Fruit fly (Drosophila melanogaster) whole organism, prepupa: ENCODE data around the gene gskt.

Source experiments
- CG32006 ChIP-seq: fragments of 200-800 bp; sonication (Bioruptor generic); optimal IDR thresholded peaks from 3 replicates; lab custom pipeline; 2017; ENCODE audit warnings: missing biosample characterization, mild to moderate bottlenecking, missing genetic modification characterization
- CG6276 ChIP-seq: fragments of 200-800 bp; sonication (Bioruptor generic); optimal IDR thresholded peaks from 2 replicates; lab custom pipeline; 2017; ENCODE audit warnings: missing biosample characterization, mild to moderate bottlenecking, missing genetic modification characterization
- CG6792 ChIP-seq: fragments of 200-800 bp; sonication (Bioruptor generic); optimal IDR thresholded peaks from 3 replicates; lab custom pipeline; 2016; ENCODE audit warnings: missing biosample characterization, missing genetic modification characterization
- CG8119 ChIP-seq: fragments of 200-800 bp; sonication (Bioruptor generic); IDR thresholded peaks from 3 replicates; pipeline ENCODE4 v1.3.6; 2022; ENCODE audit warnings: missing biosample characterization, missing genetic modification characterization
- Ets21C ChIP-seq: fragments of 200-800 bp; sonication (Bioruptor generic); optimal IDR thresholded peaks from 3 replicates; lab custom pipeline; 2016; ENCODE audit warnings: missing biosample characterization, missing genetic modification characterization
- Hr39 ChIP-seq: fragments of 200-800 bp; sonication (Bioruptor generic); optimal IDR thresholded peaks from 2 replicates; lab custom pipeline; 2016; ENCODE audit warnings: missing biosample characterization, missing genetic modification characterization
- Lpt ChIP-seq: fragments of 200-800 bp; sonication (Bioruptor generic); optimal IDR thresholded peaks from 3 replicates; lab custom pipeline; 2016; ENCODE audit warnings: missing biosample characterization, missing genetic modification characterization
- Smox ChIP-seq: fragments of 200-800 bp; sonication (Bioruptor generic); optimal IDR thresholded peaks from 3 replicates; lab custom pipeline; 2016; ENCODE audit warnings: missing biosample characterization, missing genetic modification characterization
- Sox14 ChIP-seq: fragments of 200-800 bp; sonication (Bioruptor generic); optimal IDR thresholded peaks from 3 replicates; lab custom pipeline; 2016; ENCODE audit warnings: missing biosample characterization, missing genetic modification characterization
- achi ChIP-seq: fragments of 200-800 bp; sonication (Bioruptor generic); optimal IDR thresholded peaks from 3 replicates; lab custom pipeline; 2016; ENCODE audit warnings: missing biosample characterization, missing genetic modification characterization
- eg ChIP-seq: fragments of 200-800 bp; sonication (Bioruptor generic); IDR thresholded peaks from 3 replicates; pipeline ENCODE4 v1.3.6; 2022; ENCODE audit warnings: missing biosample characterization, missing genetic modification characterization
- fd85E ChIP-seq: fragments of 200-800 bp; sonication (Bioruptor generic); optimal IDR thresholded peaks from 3 replicates; lab custom pipeline; 2016; ENCODE audit warnings: missing biosample characterization, missing genetic modification characterization
- salr ChIP-seq, 2 experiments: fragments of 200-800 bp; sonication (Bioruptor generic); optimal IDR thresholded peaks; 3 replicates each; lab custom pipeline; 2016 to 2018; ENCODE audit warnings: missing biosample characterization in 2 of 2, missing genetic modification characterization in 2 of 2, mild to moderate bottlenecking in 1 of 2
- vri ChIP-seq: fragments of 200-800 bp; sonication (Bioruptor generic); optimal IDR thresholded peaks from 3 replicates; lab custom pipeline; 2016; ENCODE audit warnings: missing biosample characterization, mild to moderate bottlenecking, missing genetic modification characterization

DNA sequence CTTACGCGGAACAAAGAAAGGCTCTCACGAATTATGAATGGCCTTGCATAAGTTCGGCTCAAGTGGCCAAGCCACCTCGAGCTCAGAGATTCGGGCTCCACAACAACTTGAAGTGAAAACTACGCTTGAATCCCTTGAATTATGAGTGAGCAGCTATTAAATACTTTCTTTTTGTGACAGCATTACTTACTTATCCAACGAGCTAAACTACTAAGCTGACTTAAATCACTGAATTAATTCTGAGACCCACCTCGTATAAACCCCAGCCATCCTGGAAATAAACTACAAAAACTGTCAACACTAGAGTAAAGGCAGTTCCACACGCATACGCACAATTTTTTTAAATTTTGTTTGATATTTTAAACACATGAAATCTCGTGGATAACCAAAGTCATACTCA is at the start of gene gskt:
- TF ChIP-seq Smox (GFP tag; lab: Kevin White, UChicago) (no peak), Hr39 (GFP tag; lab: Kevin White, UChicago) (no peak), Ets21C (GFP tag; lab: Kevin White, UChicago) (no peak), Lpt (GFP tag; lab: Kevin White, UChicago) (no peak), Sox14 (GFP tag; lab: Kevin White, UChicago) (no peak), CG8119 (GFP tag; lab: Robert Waterston, UW) (no peak), CG6276 (GFP tag; lab: Kevin White, UChicago) (no peak), vri (no peak), eg (no peak), achi (no peak), salr (GFP tag; optimal IDR thresholded peaks at IDR 0.05; lab: Kevin White, UChicago) (no peak), CG32006 (no peak), fd85E (GFP tag; lab: Kevin White, UChicago) (no peak), CG6792 (GFP tag; lab: Kevin White, UChicago) (no peak)
